Worm (Caenorhabditis elegans) whole organism, late embryonic: ENCODE results near the gene F47G9.4.

Experiments
- K02D7.2 ChIP-seq: sonication (generic microtip); optimal IDR thresholded peaks from 2 replicates; lab custom pipeline; 2017; ENCODE audit warnings: mild to moderate bottlenecking, missing genetic modification characterization, missing compliant biosample characterization
- ahr-1 ChIP-seq: sonication (generic microtip); optimal IDR thresholded peaks from 2 replicates; lab custom pipeline; 2016; ENCODE audit warnings: missing genetic modification characterization, missing compliant biosample characterization
- ama-1 ChIP-seq: fragments of 150-350 bp; optimal IDR thresholded peaks from 2 replicates; lab custom pipeline; 2014
- ceh-45 ChIP-seq: fragments of 200-800 bp; sonication (Bioruptor generic); IDR thresholded peaks from 2 replicates; pipeline ENCODE4 v1.3.6; 2022; ENCODE audit warnings: missing genetic modification reagents, missing genetic modification characterization, missing compliant biosample characterization
- dmd-4 ChIP-seq: sonication (generic microtip); optimal IDR thresholded peaks from 2 replicates; lab custom pipeline; 2016; ENCODE audit warnings: borderline replicate concordance, missing genetic modification characterization, missing compliant biosample characterization
- elt-2 ChIP-seq: sonication (generic microtip); optimal IDR thresholded peaks from 2 replicates; lab custom pipeline; 2016; ENCODE audit warnings: missing genetic modification reagents, missing genetic modification characterization, missing compliant biosample characterization
- hlh-30 ChIP-seq: sonication (generic microtip); optimal IDR thresholded peaks from 2 replicates; lab custom pipeline; 2017; ENCODE audit warnings: antibody characterized with exemption, missing genetic modification characterization, missing compliant biosample characterization; ENCODE audit not compliant: insufficient read depth
- pha-4 ChIP-seq: fragments of 150-350 bp; optimal IDR thresholded peaks from 2 replicates; lab custom pipeline; 2018; ENCODE audit warnings: missing biosample characterization, missing genetic modification reagents, missing genetic modification characterization
- ttx-3 ChIP-seq: sonication (generic microtip); optimal IDR thresholded peaks from 2 replicates; lab custom pipeline; 2016; ENCODE audit warnings: missing genetic modification reagents, missing genetic modification characterization, missing compliant biosample characterization
- unc-55 ChIP-seq: sonication (generic microtip); optimal IDR thresholded peaks from 2 replicates; lab custom pipeline; 2017; ENCODE audit warnings: missing biosample characterization, missing genetic modification reagents, missing genetic modification characterization

DNA sequence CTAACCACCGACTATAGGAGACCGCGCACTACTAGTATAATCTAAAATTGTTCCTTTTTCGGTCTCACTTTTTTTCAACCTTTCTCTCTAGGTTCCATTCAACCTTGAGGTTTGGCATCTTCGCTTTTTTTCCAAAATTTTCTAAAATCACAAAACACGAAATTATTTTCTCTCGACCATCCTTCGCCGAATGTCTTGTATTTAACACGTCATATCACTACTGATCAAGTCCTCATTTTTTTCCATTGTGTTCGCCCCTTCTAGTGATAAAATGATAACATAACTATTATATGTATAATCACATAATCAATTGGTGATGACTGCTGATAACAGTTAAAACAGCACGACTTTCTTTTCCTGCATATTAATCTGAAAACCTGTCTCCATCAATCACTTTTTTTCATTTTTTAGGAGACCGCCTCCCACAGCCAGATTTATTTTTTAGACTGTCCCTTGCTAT, 10.6 kb downstream of the F47G9.4 start, which contains the start of gene T03F7.7:
- TF ChIP-seq ttx-3 (tag; lab: Kevin White, UChicago) (no peak), dmd-4 (no peak), pha-4 (tag; lab: Kevin White, UChicago) (no peak), ceh-45 (GFP tag; lab: Robert Waterston, UW) (no peak), ahr-1 (no peak), ama-1 (lab: Kevin White, UChicago) (no peak), unc-55 (GFP tag; lab: Kevin White, UChicago) (no peak), elt-2 (peak; percentile 95), K02D7.2 (tag; lab: Kevin White, UChicago) (no peak), hlh-30 (tag; lab: Kevin White, UChicago) (no peak)
